Worm (Caenorhabditis elegans): ENCODE data around the gene K12D12.4.

DNA sequence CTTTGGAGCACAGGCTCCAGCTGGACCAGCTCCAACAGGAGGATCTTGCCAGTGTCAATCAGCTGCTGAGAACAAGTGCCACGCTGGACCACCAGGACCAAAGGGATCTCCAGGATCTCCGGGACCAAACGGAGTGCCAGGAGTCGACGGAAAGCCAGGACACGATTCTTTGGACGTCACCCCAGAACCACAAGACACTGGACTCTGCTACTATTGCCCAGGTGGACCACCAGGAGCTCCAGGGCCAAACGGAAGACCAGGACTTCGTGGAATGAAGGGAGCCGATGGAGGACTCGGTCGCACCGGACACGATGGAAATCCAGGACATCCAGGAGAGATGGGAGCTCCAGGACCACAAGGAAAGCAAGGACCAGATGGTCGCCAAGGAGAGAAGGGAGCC, 3.3 kb upstream of the K12D12.4 start:
- TF ChIP-seq ztf-23 (GFP tag; IDR thresholded peaks at IDR 0.05) (no peak), ztf-29 (GFP tag; IDR thresholded peaks at IDR 0.05) (no peak), cog-1 (tag; optimal IDR thresholded peaks at IDR 0.05) (no peak), T22C8.4 (GFP tag; IDR thresholded peaks at IDR 0.05) (no peak), flt-1 (GFP tag; IDR thresholded peaks at IDR 0.05) (no peak), ref-1 (GFP tag; conservative IDR thresholded peaks at IDR 0.05) (no peak), med-1 (GFP tag; optimal IDR thresholded peaks at IDR 0.05; ENCODE audit: insufficient read depth) (no peak), tab-1 (GFP tag; IDR thresholded peaks at IDR 0.05) (no peak)
